Fruit fly (Drosophila melanogaster) whole organism, adult: ENCODE measurements around the gene CG14963.
A peak's percentile ranks its signal among the peaks of the same experiment; 100 is the strongest.

Experiments used
- CG11617 ChIP-seq: fragments of 200-800 bp; sonication (Bioruptor generic); optimal IDR thresholded peaks from 2 replicates; lab custom pipeline; 2017; ENCODE audit warnings: mild to moderate bottlenecking, missing biosample characterization, missing genetic modification reagents, missing genetic modification characterization
- CG12768 ChIP-seq: fragments of 200-800 bp; sonication (Bioruptor generic); optimal IDR thresholded peaks from 2 replicates; lab custom pipeline; 2017; ENCODE audit warnings: missing biosample characterization, missing genetic modification characterization, mild to moderate bottlenecking, moderate library complexity, missing genetic modification reagents
- CG14711 ChIP-seq: fragments of 200-800 bp; sonication (Bioruptor generic); optimal IDR thresholded peaks from 2 replicates; lab custom pipeline; 2018; ENCODE audit warnings: missing biosample characterization, mild to moderate bottlenecking, missing genetic modification characterization, moderate library complexity
- CG1620 ChIP-seq: fragments of 200-800 bp; sonication (Bioruptor generic); optimal IDR thresholded peaks from 2 replicates; lab custom pipeline; 2016; ENCODE audit warnings: missing biosample characterization, missing genetic modification characterization
- CG33017 ChIP-seq: fragments of 200-800 bp; sonication (Bioruptor generic); optimal IDR thresholded peaks from 2 replicates; lab custom pipeline; 2018; ENCODE audit warnings: missing biosample characterization, mild to moderate bottlenecking, missing genetic modification characterization, moderate library complexity
- CG5204 ChIP-seq: fragments of 200-800 bp; sonication (Bioruptor generic); optimal IDR thresholded peaks from 2 replicates; lab custom pipeline; 2016; ENCODE audit warnings: missing biosample characterization, missing genetic modification characterization
- CG7045 ChIP-seq: fragments of 200-800 bp; sonication (Bioruptor generic); optimal IDR thresholded peaks from 2 replicates; lab custom pipeline; 2017; ENCODE audit warnings: missing biosample characterization, mild to moderate bottlenecking, missing genetic modification characterization
- CG7101 ChIP-seq: fragments of 200-800 bp; sonication (Bioruptor generic); optimal IDR thresholded peaks from 2 replicates; lab custom pipeline; 2018; ENCODE audit warnings: missing biosample characterization, mild to moderate bottlenecking, missing genetic modification characterization, moderate library complexity
- Clk ChIP-seq: fragments of 200-800 bp; sonication (Bioruptor generic); optimal IDR thresholded peaks from 2 replicates; lab custom pipeline; 2017; ENCODE audit warnings: missing biosample characterization, missing genetic modification characterization
- Crg-1 ChIP-seq: fragments of 200-800 bp; sonication (Bioruptor generic); optimal IDR thresholded peaks from 2 replicates; lab custom pipeline; 2016; ENCODE audit warnings: missing biosample characterization, missing genetic modification characterization
- Hr96 ChIP-seq: fragments of 200-800 bp; sonication (Bioruptor generic); optimal IDR thresholded peaks from 2 replicates; lab custom pipeline; 2016; ENCODE audit warnings: missing biosample characterization, missing genetic modification characterization
- Mnt ChIP-seq: fragments of 200-800 bp; sonication (Bioruptor generic); optimal IDR thresholded peaks from 2 replicates; lab custom pipeline; 2016; ENCODE audit warnings: missing biosample characterization, mild to moderate bottlenecking, missing genetic modification characterization
- bab1 ChIP-seq: fragments of 200-800 bp; sonication (Bioruptor generic); optimal IDR thresholded peaks from 3 replicates; lab custom pipeline; 2019; ENCODE audit warnings: missing biosample characterization, mild to moderate bottlenecking, missing genetic modification characterization, moderate library complexity
- cic ChIP-seq: fragments of 200-800 bp; sonication (Bioruptor generic); optimal IDR thresholded peaks from 2 replicates; lab custom pipeline; 2017; ENCODE audit warnings: missing biosample characterization, mild to moderate bottlenecking, missing genetic modification characterization, moderate library complexity
- cnc ChIP-seq, 2 experiments: fragments of >200 bp; optimal IDR thresholded peaks; 2 replicates each; lab custom pipeline; 2017
- kay ChIP-seq: fragments of 200-800 bp; sonication (Bioruptor generic); peaks from one replicate; lab custom pipeline; 2016; ENCODE audit warnings: missing biosample characterization, missing genetic modification characterization, borderline replicate concordance
- ovo ChIP-seq: fragments of 200-800 bp; sonication (Bioruptor generic); optimal IDR thresholded peaks from 2 replicates; lab custom pipeline; 2016; ENCODE audit warnings: missing biosample characterization, missing genetic modification characterization
- pad ChIP-seq: fragments of 200-800 bp; sonication (Bioruptor generic); optimal IDR thresholded peaks from 3 replicates; lab custom pipeline; 2017; ENCODE audit warnings: missing biosample characterization, missing genetic modification characterization, mild to moderate bottlenecking, moderate library complexity, missing genetic modification reagents
- tj ChIP-seq: fragments of 200-800 bp; sonication (Bioruptor generic); optimal IDR thresholded peaks from 3 replicates; lab custom pipeline; 2017; ENCODE audit warnings: missing biosample characterization, mild to moderate bottlenecking, missing genetic modification characterization, moderate library complexity
- toe ChIP-seq: fragments of 200-800 bp; sonication (Bioruptor generic); optimal IDR thresholded peaks from 2 replicates; lab custom pipeline; 2016; ENCODE audit warnings: missing biosample characterization, missing genetic modification characterization

Gene CG14963

dm6 chr3L:3172445-3172844 is at the start of gene CG14963:
TSS of gene CG14963 (minus strand) at chr3L:3172545.
- no peak for TF ChIP-seq CG33017 (tag; lab: Kevin White, UChicago)
- no peak for TF ChIP-seq CG7101 (tag; lab: Kevin White, UChicago)
- TF ChIP-seq Crg-1 = no peak
- TF ChIP-seq CG12768 (GFP tag; lab: Kevin White, UChicago) = no peak
- TF ChIP-seq cic (GFP tag; lab: Kevin White, UChicago) = no peak
- no peak for TF ChIP-seq tj (GFP tag; lab: Kevin White, UChicago)
- no peak for TF ChIP-seq ovo (GFP tag; lab: Kevin White, UChicago)

dm6 chr3L:3218859-3219258 is 46.5 kb upstream of the CG14963 start, which contains the start of the genes hob and nSMase:
TSS of gene hob (minus strand) at chr3L:3218920.
TSS of gene nSMase (plus strand) at chr3L:3219156.
- TF ChIP-seq kay (GFP tag; lab: Kevin White, UChicago) (no peak), Clk (GFP tag; lab: Kevin White, UChicago) (no peak), CG5204 (GFP tag; lab: Kevin White, UChicago) (no peak), toe (GFP tag; lab: Kevin White, UChicago) (no peak), Hr96 (no peak), cnc (optimal IDR thresholded peaks at IDR 0.05; lab: Kevin White, UChicago) (no peak), CG7045 (no peak), CG14711 (tag; lab: Kevin White, UChicago) (peak; percentile 14), Crg-1 (no peak), pad (GFP tag; lab: Kevin White, UChicago) (peak; percentile 4), CG12768 (GFP tag; lab: Kevin White, UChicago) (no peak), tj (GFP tag; lab: Kevin White, UChicago) (peak; percentile 8), cic (GFP tag; lab: Kevin White, UChicago) (peak; percentile 47), CG11617 (GFP tag; lab: Kevin White, UChicago) (peak; percentile 37), Mnt (GFP tag; lab: Kevin White, UChicago) (peak; percentile 60), CG1620 (GFP tag; lab: Kevin White, UChicago) (peak; percentile 13), bab1 (GFP tag; lab: Kevin White, UChicago) (peak; percentile 64), ovo (GFP tag; lab: Kevin White, UChicago) (no peak), CG33017 (tag; lab: Kevin White, UChicago) (no peak), CG7101 (tag; lab: Kevin White, UChicago) (peak; percentile 33)

- no peak for TF ChIP-seq bab1 (GFP tag; lab: Kevin White, UChicago)
- TF ChIP-seq toe (GFP tag; lab: Kevin White, UChicago) = peak; percentile 46
- TF ChIP-seq CG11617 (GFP tag; lab: Kevin White, UChicago) = peak; percentile 18
- TF ChIP-seq cic (GFP tag; lab: Kevin White, UChicago) = peak; percentile 65
- no peak for TF ChIP-seq Clk (GFP tag; lab: Kevin White, UChicago)
- TF ChIP-seq tj (GFP tag; lab: Kevin White, UChicago) = no peak
- no peak for TF ChIP-seq CG14711 (tag; lab: Kevin White, UChicago)
- peak; percentile 40 for TF ChIP-seq Hr96
- TF ChIP-seq CG33017 (tag; lab: Kevin White, UChicago) = peak; percentile 2
- TF ChIP-seq CG5204 (GFP tag; lab: Kevin White, UChicago) = no peak
- no peak for TF ChIP-seq kay (GFP tag; lab: Kevin White, UChicago)
- TF ChIP-seq CG7101 (tag; lab: Kevin White, UChicago) = peak; percentile 48
- TF ChIP-seq ovo (GFP tag; lab: Kevin White, UChicago) = peak; percentile 24
- no peak for TF ChIP-seq cnc (optimal IDR thresholded peaks at IDR 0.05; lab: Kevin White, UChicago)
- peak; percentile 51 for TF ChIP-seq Crg-1
- TF ChIP-seq CG1620 (GFP tag; lab: Kevin White, UChicago) = peak; percentile 23
- peak; percentile 52 for TF ChIP-seq CG7045
- peak; percentile 12 for TF ChIP-seq pad (GFP tag; lab: Kevin White, UChicago)
- peak; percentile 60 for TF ChIP-seq Mnt (GFP tag; lab: Kevin White, UChicago)
- TF ChIP-seq CG12768 (GFP tag; lab: Kevin White, UChicago) = peak; percentile 73
Measured at dm6 chr3L:3208895-3209294, 36.5 kb upstream of the CG14963 start, which contains the start of the genes CG32269 and CG32270. TSS of gene CG32269 (minus strand) at chr3L:3208985. TSS of gene CG32270 (minus strand) at chr3L:3208985.

- TF ChIP-seq CG11617 (GFP tag; lab: Kevin White, UChicago) = no peak
- no peak for TF ChIP-seq Crg-1
- no peak for TF ChIP-seq cnc (optimal IDR thresholded peaks at IDR 0.05; lab: Kevin White, UChicago)
- TF ChIP-seq CG1620 (GFP tag; lab: Kevin White, UChicago) = no peak
- TF ChIP-seq CG14711 (tag; lab: Kevin White, UChicago) = no peak
- TF ChIP-seq CG12768 (GFP tag; lab: Kevin White, UChicago) = no peak
- no peak for TF ChIP-seq ovo (GFP tag; lab: Kevin White, UChicago)
- no peak for TF ChIP-seq Clk (GFP tag; lab: Kevin White, UChicago)
- no peak for TF ChIP-seq CG5204 (GFP tag; lab: Kevin White, UChicago)
- TF ChIP-seq kay (GFP tag; lab: Kevin White, UChicago) = no peak
- TF ChIP-seq CG7045 = no peak
- TF ChIP-seq pad (GFP tag; lab: Kevin White, UChicago) = no peak
- no peak for TF ChIP-seq CG7101 (tag; lab: Kevin White, UChicago)
- no peak for TF ChIP-seq CG33017 (tag; lab: Kevin White, UChicago)
- no peak for TF ChIP-seq cic (GFP tag; lab: Kevin White, UChicago)
- no peak for TF ChIP-seq toe (GFP tag; lab: Kevin White, UChicago)
Measured at dm6 chr3L:3206263-3206662, 33.9 kb upstream of the CG14963 start, which contains the start of gene CG33160. TSS of gene CG33160 (minus strand) at chr3L:3206363.

dm6 chr3L:3205349-3205748 is 33.0 kb upstream of the CG14963 start, which contains the start of gene CG32277:
TSS of gene CG32277 (minus strand) at chr3L:3205449.
- no peak for TF ChIP-seq toe (GFP tag; lab: Kevin White, UChicago)
- TF ChIP-seq tj (GFP tag; lab: Kevin White, UChicago) = no peak
- TF ChIP-seq cic (GFP tag; lab: Kevin White, UChicago) = no peak
- TF ChIP-seq CG12768 (GFP tag; lab: Kevin White, UChicago) = no peak
- no peak for TF ChIP-seq bab1 (GFP tag; lab: Kevin White, UChicago)
- no peak for TF ChIP-seq CG14711 (tag; lab: Kevin White, UChicago)
- TF ChIP-seq CG1620 (GFP tag; lab: Kevin White, UChicago) = no peak
- TF ChIP-seq CG33017 (tag; lab: Kevin White, UChicago) = no peak
- TF ChIP-seq CG11617 (GFP tag; lab: Kevin White, UChicago) = no peak
- no peak for TF ChIP-seq Crg-1
- TF ChIP-seq Hr96 = no peak
- no peak for TF ChIP-seq Clk (GFP tag; lab: Kevin White, UChicago)
- TF ChIP-seq CG5204 (GFP tag; lab: Kevin White, UChicago) = no peak
- no peak for TF ChIP-seq CG7045
- no peak for TF ChIP-seq Mnt (GFP tag; lab: Kevin White, UChicago)
- TF ChIP-seq cnc (optimal IDR thresholded peaks at IDR 0.05; lab: Kevin White, UChicago) = no peak
